Fruit fly (Drosophila melanogaster) whole organism: ENCODE results near the gene GAPsec.

Experiments used
- CG8478 ChIP-seq: fragments of >200 bp; optimal IDR thresholded peaks from 2 replicates; lab custom pipeline; 2018; ENCODE audit warnings: inconsistent platforms
- EcR ChIP-seq, 2 experiments: fragments of >200 bp; optimal IDR thresholded peaks; 2 replicates each; lab custom pipeline; 2017; ENCODE audit warnings: missing biosample characterization in 2 of 2, missing genetic modification characterization in 2 of 2, missing genetic modification reagents in 2 of 2
- pan ChIP-seq: fragments of >200 bp; optimal IDR thresholded peaks from 2 replicates; lab custom pipeline; 2017
- psq ChIP-seq: fragments of >200 bp; optimal IDR thresholded peaks from 2 replicates; lab custom pipeline; 2017

DNA sequence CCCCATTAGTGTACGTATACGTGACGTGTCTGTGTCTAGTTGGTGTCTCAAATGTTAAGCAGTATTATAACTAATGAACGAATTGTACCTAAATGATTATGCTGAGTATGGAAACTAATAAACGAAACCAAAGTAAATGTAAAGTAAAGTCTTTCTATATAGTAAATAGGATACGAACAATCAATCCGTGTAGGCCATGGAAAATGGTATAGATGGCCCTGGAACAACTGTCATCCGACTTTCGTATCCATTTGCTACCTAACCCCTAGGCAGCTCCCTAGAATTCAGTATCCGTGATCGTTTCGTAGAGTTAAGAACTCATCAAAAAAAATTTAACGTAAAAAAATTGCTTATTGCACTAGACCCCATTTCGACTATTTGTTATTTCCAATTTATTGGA is 6.8 kb downstream of the GAPsec start, which contains the start of gene S-Lap1:
- TF ChIP-seq psq (lab: Kevin White, UChicago) (no peak), EcR (GFP tag; optimal IDR thresholded peaks at IDR 0.05; lab: Kevin White, UChicago) (no peak), pan (no peak), CG8478 (lab: Kevin White, UChicago) (no peak)
